Worm (Caenorhabditis elegans) whole organism, mixed stage, embryonic: Measurements from ENCODE around the gene R09H10.3.

Experiments used
- ces-1 ChIP-seq: fragments of 150-350 bp; optimal IDR thresholded peaks from 2 replicates; lab custom pipeline; 2014; ENCODE audit warnings: missing biosample characterization, missing genetic modification reagents, missing genetic modification characterization
- drap-1 ChIP-seq: fragments of 200-800 bp; sonication (Bioruptor generic); optimal IDR thresholded peaks from 3 replicates; lab custom pipeline; 2018; ENCODE audit warnings: mild to moderate bottlenecking, missing genetic modification characterization, missing compliant biosample characterization
- elt-1 ChIP-seq: sonication (generic microtip); optimal IDR thresholded peaks from 2 replicates; lab custom pipeline; 2017; ENCODE audit warnings: missing genetic modification characterization, mild to moderate bottlenecking, missing compliant biosample characterization, antibody characterized with exemption, moderate library complexity, borderline replicate concordance; ENCODE audit not compliant: insufficient read depth
- lin-13 ChIP-seq: fragments of 150-350 bp; optimal IDR thresholded peaks from 2 replicates; lab custom pipeline; 2014; ENCODE audit warnings: missing biosample characterization, missing genetic modification characterization
- lsy-2 ChIP-seq: fragments of 150-350 bp; optimal IDR thresholded peaks from 2 replicates; lab custom pipeline; 2014; ENCODE audit warnings: missing biosample characterization, missing genetic modification characterization
- nhr-76 ChIP-seq: sonication (generic microtip); optimal IDR thresholded peaks from 2 replicates; lab custom pipeline; 2017; ENCODE audit warnings: missing biosample characterization, missing genetic modification characterization
- pha-4 ChIP-seq: fragments of 150-350 bp; optimal IDR thresholded peaks from 2 replicates; lab custom pipeline; 2018; ENCODE audit warnings: missing biosample characterization, missing genetic modification reagents, missing genetic modification characterization
- sem-2 ChIP-seq: fragments of 200-800 bp; sonication (Bioruptor generic); optimal IDR thresholded peaks from 2 replicates; lab custom pipeline; 2018; ENCODE audit warnings: mild to moderate bottlenecking, missing genetic modification characterization, missing compliant biosample characterization
- snpc-4 ChIP-seq: fragments of 150-350 bp; optimal IDR thresholded peaks from 2 replicates; lab custom pipeline; 2014; ENCODE audit warnings: missing biosample characterization, missing genetic modification characterization
- unc-62 ChIP-seq: fragments of 150-350 bp; optimal IDR thresholded peaks from 2 replicates; lab custom pipeline; 2014; ENCODE audit warnings: missing biosample characterization, missing genetic modification reagents, missing genetic modification characterization
- ztf-11 ChIP-seq: fragments of 150-350 bp; optimal IDR thresholded peaks from 2 replicates; lab custom pipeline; 2014; ENCODE audit warnings: missing biosample characterization, missing genetic modification characterization

- TF ChIP-seq snpc-4 (tag; lab: Kevin White, UChicago) (no peak), nhr-76 (tag; lab: Kevin White, UChicago) (no peak), unc-62 (GFP tag; lab: Kevin White, UChicago) (no peak), ztf-11 (no peak), sem-2 (no peak), lsy-2 (tag; lab: Kevin White, UChicago) (no peak), drap-1 (GFP tag; lab: Kevin White, UChicago) (no peak), elt-1 (no peak), pha-4 (tag; lab: Kevin White, UChicago) (no peak), ces-1 (GFP tag; lab: Kevin White, UChicago) (no peak), lin-13 (tag; lab: Kevin White, UChicago) (no peak)
These were observed 29.2 kb upstream of the R09H10.3 start for ce11 chrIV:10577600-10577999.
